Worm (Caenorhabditis elegans) whole organism, midembryonic: ENCODE measurements around the gene T22B7.22.

ENCODE experiments used
- T22C8.4 ChIP-seq: fragments of 200-800 bp; sonication (Bioruptor generic); IDR thresholded peaks from 2 replicates; pipeline ENCODE4 v1.3.6; 2022; ENCODE audit warnings: missing genetic modification characterization, missing compliant biosample characterization
- cog-1 ChIP-seq: sonication (generic microtip); optimal IDR thresholded peaks from 2 replicates; lab custom pipeline; 2016; ENCODE audit warnings: missing genetic modification characterization, missing compliant biosample characterization
- flt-1 ChIP-seq: fragments of 200-800 bp; sonication (Bioruptor generic); IDR thresholded peaks from 2 replicates; pipeline ENCODE4 v1.3.6; 2022; ENCODE audit warnings: missing genetic modification characterization, missing compliant biosample characterization
- klf-2 ChIP-seq: fragments of 200-800 bp; sonication (Bioruptor generic); conservative IDR thresholded peaks from 2 replicates; pipeline ENCODE4 v1.3.6; 2022; ENCODE audit warnings: missing genetic modification reagents, missing genetic modification characterization, missing compliant biosample characterization
- med-1 ChIP-seq: sonication (generic microtip); optimal IDR thresholded peaks from 2 replicates; lab custom pipeline; 2017; ENCODE audit warnings: missing genetic modification characterization, mild to moderate bottlenecking, missing compliant biosample characterization, antibody characterized with exemption, missing genetic modification reagents; ENCODE audit not compliant: insufficient read depth
- ref-1 ChIP-seq: fragments of 200-800 bp; sonication (Bioruptor generic); conservative IDR thresholded peaks from 2 replicates; pipeline ENCODE4 v1.3.6; 2022; ENCODE audit warnings: missing genetic modification reagents, missing genetic modification characterization, missing compliant biosample characterization
- ztf-23 ChIP-seq: fragments of 200-800 bp; sonication (Bioruptor generic); IDR thresholded peaks from 2 replicates; pipeline ENCODE4 v1.3.6; 2022; ENCODE audit warnings: missing genetic modification reagents, missing genetic modification characterization, missing compliant biosample characterization

DNA sequence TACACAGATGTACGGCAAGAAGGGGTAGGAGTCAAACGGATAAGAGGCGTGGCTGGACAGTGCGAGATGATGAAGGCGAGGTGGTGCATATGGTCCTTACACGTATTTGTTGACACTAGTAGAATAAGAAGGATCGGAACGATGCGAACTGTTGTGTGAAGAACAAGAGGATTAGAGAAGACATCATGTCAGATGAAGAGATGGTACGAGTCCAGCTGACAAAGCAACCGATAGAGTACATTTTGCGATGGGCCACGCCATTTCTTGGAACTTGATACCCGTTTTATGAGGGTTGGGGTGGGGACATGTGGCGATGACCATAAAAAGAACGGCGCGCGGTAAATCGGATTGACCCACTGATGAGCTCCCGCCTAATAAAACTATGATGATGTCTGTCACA is 38.7 kb downstream of the T22B7.22 start:
- no peak for TF ChIP-seq ztf-23
- TF ChIP-seq cog-1 (tag; lab: Kevin White, UChicago), result no peak
- TF ChIP-seq flt-1 (GFP tag; lab: Robert Waterston, UW), result no peak
- TF ChIP-seq med-1 (GFP tag; lab: Kevin White, UChicago), result no peak
- no peak for TF ChIP-seq T22C8.4 (GFP tag; lab: Robert Waterston, UW)
- TF ChIP-seq klf-2 (GFP tag; lab: Robert Waterston, UW), result no peak
- no peak for TF ChIP-seq ref-1 (GFP tag; lab: Robert Waterston, UW)
